Fruit fly (Drosophila melanogaster): Measurements from ENCODE around the gene CG31251.
A peak's percentile ranks its signal among the peaks of the same experiment; 100 is the strongest.

CG31251 gene

dm6 chr3R:17682244-17682773, 2.4 kb downstream of the CG31251 start, which contains the start of the genes alt and CG7655 (continued):
- TF ChIP-seq bsh (GFP tag; optimal IDR thresholded peaks at IDR 0.05) (peak in 1 of 2 experiments; percentile 26), Kr (GFP tag; optimal IDR thresholded peaks at IDR 0.05) (no peak), CG14441 (GFP tag; IDR thresholded peaks at IDR 0.05) (no peak), Nf-YC (tag; optimal IDR thresholded peaks at IDR 0.05) (peak; percentile 36), Vsx1 (GFP tag; optimal IDR thresholded peaks at IDR 0.05) (peak; percentile 91), Rfx (GFP tag; IDR thresholded peaks at IDR 0.05) (no peak), CG1024 (GFP tag; IDR thresholded peaks at IDR 0.05) (no peak), CG4707 (GFP tag; optimal IDR thresholded peaks at IDR 0.05) (no peak), Lpt (GFP tag; optimal IDR thresholded peaks at IDR 0.05) (no peak), CG17829 (tag; optimal IDR thresholded peaks at IDR 0.05) (peak; percentile 73), Oli (tag; optimal IDR thresholded peaks at IDR 0.05) (no peak), CoRest (tag; optimal IDR thresholded peaks at IDR 0.05) (peak; percentile 34), CG7987 (GFP tag; optimal IDR thresholded peaks at IDR 0.05) (no peak), lbe (GFP tag; optimal IDR thresholded peaks at IDR 0.05) (no peak), CG11093 (GFP tag; IDR thresholded peaks at IDR 0.05) (no peak), CG7271 (tag; optimal IDR thresholded peaks at IDR 0.05) (no peak), shn (GFP tag; optimal IDR thresholded peaks at IDR 0.05) (no peak), CG12659 (GFP tag; optimal IDR thresholded peaks at IDR 0.05) (peak; percentile 88), Doc3 (GFP tag; IDR thresholded peaks at IDR 0.05; ENCODE audit: partially characterized antibody) (no peak), zfh1 (GFP tag; IDR thresholded peaks at IDR 0.05) (no peak), bcd (GFP tag; optimal IDR thresholded peaks at IDR 0.05) (no peak), Bteb2 (GFP tag; optimal IDR thresholded peaks at IDR 0.05) (no peak), CG6175 (GFP tag; IDR thresholded peaks at IDR 0.05) (no peak), CG7372 (GFP tag; IDR thresholded peaks at IDR 0.05) (no peak), CG11398 (GFP tag; optimal IDR thresholded peaks at IDR 0.05) (no peak), nom (GFP tag; optimal IDR thresholded peaks at IDR 0.05) (peak; percentile 46), gce (GFP tag; IDR thresholded peaks at IDR 0.05) (no peak), eyg (GFP tag; optimal IDR thresholded peaks at IDR 0.05) (no peak), Awh (GFP tag; IDR thresholded peaks at IDR 0.05) (no peak), fd64A (GFP tag; optimal IDR thresholded peaks at IDR 0.05) (no peak), slp2 (GFP tag; optimal IDR thresholded peaks at IDR 0.05) (no peak), pum (GFP tag; optimal IDR thresholded peaks at IDR 0.05) (no peak), ssp (GFP tag; IDR thresholded peaks at IDR 0.05) (no peak), Ssrp (tag; optimal IDR thresholded peaks at IDR 0.05) (no peak), CG13894 (tag; optimal IDR thresholded peaks at IDR 0.05) (peak; percentile 74), Dip3 (GFP tag; optimal IDR thresholded peaks at IDR 0.05) (peak; percentile 32), CG17568 (GFP tag; optimal IDR thresholded peaks at IDR 0.05) (no peak), CG17385 (GFP tag; optimal IDR thresholded peaks at IDR 0.05) (peak; percentile 22), CG10209 (GFP tag; optimal IDR thresholded peaks at IDR 0.05) (no peak), bbx (GFP tag; IDR thresholded peaks at IDR 0.05; ENCODE audit: partially characterized antibody) (no peak), CG6272 (GFP tag; IDR thresholded peaks at IDR 0.05) (no peak), HLH54F (GFP tag; optimal IDR thresholded peaks at IDR 0.05) (no peak), Opbp (GFP tag; IDR thresholded peaks at IDR 0.05; ENCODE audit: partially characterized antibody) (no peak), jing (GFP tag; optimal IDR thresholded peaks at IDR 0.05) (no peak), CG3163 (GFP tag; optimal IDR thresholded peaks at IDR 0.05) (peak; percentile 1), bab2 (GFP tag; optimal IDR thresholded peaks at IDR 0.05) (no peak), dpn (GFP tag; optimal IDR thresholded peaks at IDR 0.05) (peak; percentile 11 to 17), CG11504 (tag; optimal IDR thresholded peaks at IDR 0.05) (no peak), CG7357 (GFP tag; IDR thresholded peaks at IDR 0.05) (no peak), croc (GFP tag; conservative IDR thresholded peaks at IDR 0.05) (no peak), Drgx (GFP tag; IDR thresholded peaks at IDR 0.05) (no peak)
